Fruit fly (Drosophila melanogaster): Measurements from ENCODE around the gene tai.

dm6 chr2L:9134209-9134608 lies 32.4 kb upstream of the tai start:
- TF ChIP-seq usp (GFP tag; optimal IDR thresholded peaks at IDR 0.05) (no peak), psq (optimal IDR thresholded peaks at IDR 0.05) (no peak), EcR (GFP tag; optimal IDR thresholded peaks at IDR 0.05) (no peak), pan (optimal IDR thresholded peaks at IDR 0.05) (no peak), Dll (optimal IDR thresholded peaks at IDR 0.05) (no peak)

All from whole organism.